Fruit fly (Drosophila melanogaster): Measurements from ENCODE around the gene CG32388.

Gene CG32388

dm6 chr3L:6984486-6984885, at the start of gene CG32388, which contains the start of gene CG43439:
CG32388 (minus strand) TSS chr3L:6984586.
CG43439 (minus strand) TSS chr3L:6984586.
- TF ChIP-seq CG17801 (GFP tag; optimal IDR thresholded peaks at IDR 0.05; ENCODE audit: partially characterized antibody) = no peak

- no peak for TF ChIP-seq CG17801 (GFP tag; optimal IDR thresholded peaks at IDR 0.05; ENCODE audit: partially characterized antibody)
Measured at dm6 chr3L:7026694-7027093, 42.3 kb upstream of the CG32388 start, which contains the start of gene CG17744. CG17744 (minus strand) TSS chr3L:7026794.

dm6 chr3L:7013568-7014305, 29.4 kb upstream of the CG32388 start:
- no peak for TF ChIP-seq CG17801 (GFP tag; optimal IDR thresholded peaks at IDR 0.05; ENCODE audit: partially characterized antibody)

dm6 chr3L:7012271-7012670, 27.9 kb upstream of the CG32388 start:
- no peak for TF ChIP-seq CG17801 (GFP tag; optimal IDR thresholded peaks at IDR 0.05; ENCODE audit: partially characterized antibody)

dm6 chr3L:7009886-7010285, 25.5 kb upstream of the CG32388 start:
- TF ChIP-seq CG17801 (GFP tag; optimal IDR thresholded peaks at IDR 0.05; ENCODE audit: partially characterized antibody) = no peak

dm6 chr3L:7009411-7009810, 25.0 kb upstream of the CG32388 start:
- TF ChIP-seq CG17801 (GFP tag; optimal IDR thresholded peaks at IDR 0.05; ENCODE audit: partially characterized antibody) = no peak

- TF ChIP-seq CG17801 (GFP tag; optimal IDR thresholded peaks at IDR 0.05; ENCODE audit: partially characterized antibody) = no peak
Measured at dm6 chr3L:7008351-7008750, 24.0 kb upstream of the CG32388 start.

dm6 chr3L:7006421-7006820, 22.0 kb upstream of the CG32388 start:
- TF ChIP-seq CG17801 (GFP tag; optimal IDR thresholded peaks at IDR 0.05; ENCODE audit: partially characterized antibody) = no peak

- no peak for TF ChIP-seq CG17801 (GFP tag; optimal IDR thresholded peaks at IDR 0.05; ENCODE audit: partially characterized antibody)
Measured at dm6 chr3L:7003132-7003531, 18.7 kb upstream of the CG32388 start.

- no peak for TF ChIP-seq CG17801 (GFP tag; optimal IDR thresholded peaks at IDR 0.05; ENCODE audit: partially characterized antibody)
Measured at dm6 chr3L:7002355-7002754, 18.0 kb upstream of the CG32388 start.

dm6 chr3L:7001855-7002254, 17.5 kb upstream of the CG32388 start:
- TF ChIP-seq CG17801 (GFP tag; optimal IDR thresholded peaks at IDR 0.05; ENCODE audit: partially characterized antibody) = no peak

dm6 chr3L:6999993-7000392, 15.6 kb upstream of the CG32388 start:
- TF ChIP-seq CG17801 (GFP tag; optimal IDR thresholded peaks at IDR 0.05; ENCODE audit: partially characterized antibody) = no peak

- no peak for TF ChIP-seq CG17801 (GFP tag; optimal IDR thresholded peaks at IDR 0.05; ENCODE audit: partially characterized antibody)
Measured at dm6 chr3L:6998692-6999091, 14.3 kb upstream of the CG32388 start, which contains the start of gene Mp. Mp (plus strand) TSS chr3L:6998843.

- no peak for TF ChIP-seq CG17801 (GFP tag; optimal IDR thresholded peaks at IDR 0.05; ENCODE audit: partially characterized antibody)
Measured at dm6 chr3L:6997410-6997809, 13.0 kb upstream of the CG32388 start.

- TF ChIP-seq CG17801 (GFP tag; optimal IDR thresholded peaks at IDR 0.05; ENCODE audit: partially characterized antibody) = no peak
Measured at dm6 chr3L:6996907-6997306, 12.5 kb upstream of the CG32388 start.

dm6 chr3L:6995364-6995749, 11.0 kb upstream of the CG32388 start:
- TF ChIP-seq CG17801 (GFP tag; optimal IDR thresholded peaks at IDR 0.05; ENCODE audit: partially characterized antibody) = no peak

- TF ChIP-seq CG17801 (GFP tag; optimal IDR thresholded peaks at IDR 0.05; ENCODE audit: partially characterized antibody) = no peak
Measured at dm6 chr3L:6993350-6993749, 9.0 kb upstream of the CG32388 start.
